Fruit fly (Drosophila melanogaster): ENCODE measurements around the gene D19B.

- TF ChIP-seq Sin3A (optimal IDR thresholded peaks at IDR 0.05) (no peak), ttk (optimal IDR thresholded peaks at IDR 0.05) (no peak)
Measured at dm6 chr3L:6135174-6135573, 49.5 kb downstream of the D19B start, which contains the start of gene Lcp65Ag1.
